Worm (Caenorhabditis elegans) whole organism, L4 larva: Measurements from ENCODE around the gene nhr-207.

Experiments
- F49E8.2 ChIP-seq: sonication (generic microtip); optimal IDR thresholded peaks from 2 replicates; lab custom pipeline; 2016; ENCODE audit warnings: missing compliant biosample characterization, mild to moderate bottlenecking, missing genetic modification characterization, borderline replicate concordance
- ama-1 ChIP-seq: fragments of 150-350 bp; optimal IDR thresholded peaks from 2 replicates; lab custom pipeline; 2014; ENCODE audit warnings: inconsistent platforms, mixed read lengths
- daf-12 ChIP-seq: fragments of 150-350 bp; optimal IDR thresholded peaks from 2 replicates; lab custom pipeline; 2014; ENCODE audit warnings: missing biosample characterization, missing genetic modification reagents, missing genetic modification characterization
- dve-1 ChIP-seq: sonication (generic microtip); optimal IDR thresholded peaks from 2 replicates; lab custom pipeline; 2017; ENCODE audit warnings: antibody characterized with exemption, mild to moderate bottlenecking, missing genetic modification characterization, missing compliant biosample characterization; ENCODE audit not compliant: insufficient read depth
- fkh-10 ChIP-seq: fragments of 150-350 bp; optimal IDR thresholded peaks from 2 replicates; lab custom pipeline; 2014; ENCODE audit warnings: missing biosample characterization, missing genetic modification reagents, missing genetic modification characterization
- hmg-1.1 ChIP-seq: fragments of 200-800 bp; sonication (Bioruptor generic); IDR thresholded peaks from 2 replicates; pipeline ENCODE4 v1.3.6; 2022; ENCODE audit warnings: missing genetic modification reagents, missing genetic modification characterization, missing compliant biosample characterization
- lin-38 ChIP-seq: fragments of 200-800 bp; sonication (Bioruptor generic); IDR thresholded peaks from 2 replicates; pipeline ENCODE4 v1.3.6; 2022; ENCODE audit warnings: missing genetic modification reagents, missing genetic modification characterization, missing compliant biosample characterization
- lir-3 ChIP-seq: sonication (generic microtip); optimal IDR thresholded peaks from 2 replicates; lab custom pipeline; 2016; ENCODE audit warnings: mild to moderate bottlenecking, missing genetic modification characterization, missing compliant biosample characterization
- nhr-10 ChIP-seq: fragments of 150-350 bp; optimal IDR thresholded peaks from 2 replicates; lab custom pipeline; 2014; ENCODE audit warnings: missing biosample characterization, missing genetic modification characterization
- nhr-11 ChIP-seq: fragments of 150-350 bp; optimal IDR thresholded peaks from 2 replicates; lab custom pipeline; 2014; ENCODE audit warnings: missing biosample characterization, missing genetic modification characterization
- nhr-28 ChIP-seq: fragments of 150-350 bp; optimal IDR thresholded peaks from 2 replicates; lab custom pipeline; 2014; ENCODE audit warnings: missing biosample characterization, missing genetic modification characterization
- spr-1 ChIP-seq: sonication (generic microtip); optimal IDR thresholded peaks from 2 replicates; lab custom pipeline; 2016; ENCODE audit warnings: mild to moderate bottlenecking, missing genetic modification characterization, missing compliant biosample characterization
- tag-97 ChIP-seq: fragments of 200-800 bp; sonication (Bioruptor generic); IDR thresholded peaks from 2 replicates; pipeline ENCODE4 v1.3.6; 2022; ENCODE audit warnings: missing genetic modification characterization, missing compliant biosample characterization
- unc-62 ChIP-seq, 3 experiments: fragments of 150-350 bp in 1 of 3; sonication (generic microtip); optimal IDR thresholded peaks in 2 of 3; peaks in 1 of 3; 1 replicate in 1 of 3; 2 replicates in 2 of 3; lab custom pipeline; 2014 to 2017; ENCODE audit warnings: missing biosample characterization in 3 of 3, missing genetic modification characterization in 3 of 3, missing genetic modification reagents in 3 of 3, missing genotype in 1 of 3

DNA sequence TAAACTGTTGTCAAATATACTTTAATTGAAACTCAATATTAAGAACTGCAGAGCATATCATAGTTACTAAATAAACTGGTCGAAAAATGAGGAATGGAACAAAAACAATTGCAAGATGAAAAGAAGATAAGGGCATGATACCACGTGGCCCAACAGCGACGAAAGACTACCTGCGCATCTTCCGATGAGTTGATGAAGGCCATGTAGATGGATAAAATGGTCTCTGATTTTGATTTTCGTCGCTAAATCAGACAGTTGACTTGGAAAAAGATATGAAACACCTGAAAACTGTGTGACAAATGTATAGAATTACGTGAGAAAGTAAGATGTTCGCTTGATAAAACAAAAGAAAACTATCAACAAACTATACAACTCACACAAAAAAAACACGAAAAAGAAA is 24.5 kb upstream of the nhr-207 start:
- TF ChIP-seq nhr-28 (tag; lab: Kevin White, UChicago) (peak; percentile 62), nhr-11 (tag; lab: Kevin White, UChicago) (no peak), lir-3 (tag; lab: Kevin White, UChicago) (no peak), hmg-1.1 (no peak), F49E8.2 (no peak), fkh-10 (GFP tag; lab: Kevin White, UChicago) (no peak), dve-1 (no peak), tag-97 (GFP tag; lab: Robert Waterston, UW) (no peak), lin-38 (GFP tag; lab: Robert Waterston, UW) (no peak), nhr-10 (tag; lab: Kevin White, UChicago) (no peak), ama-1 (lab: Kevin White, UChicago) (no peak), spr-1 (tag; lab: Kevin White, UChicago) (no peak), daf-12 (no peak), unc-62 (GFP tag; optimal IDR thresholded peaks at IDR 0.05 in 1 of 2; lab: Kevin White, UChicago) (peak in 1 of 2 experiments; percentile 3), unc-62 (tag; optimal IDR thresholded peaks at IDR 0.05; lab: Kevin White, UChicago) (no peak)
